Fruit fly (Drosophila melanogaster): ENCODE data around the gene Mtp.

DNA sequence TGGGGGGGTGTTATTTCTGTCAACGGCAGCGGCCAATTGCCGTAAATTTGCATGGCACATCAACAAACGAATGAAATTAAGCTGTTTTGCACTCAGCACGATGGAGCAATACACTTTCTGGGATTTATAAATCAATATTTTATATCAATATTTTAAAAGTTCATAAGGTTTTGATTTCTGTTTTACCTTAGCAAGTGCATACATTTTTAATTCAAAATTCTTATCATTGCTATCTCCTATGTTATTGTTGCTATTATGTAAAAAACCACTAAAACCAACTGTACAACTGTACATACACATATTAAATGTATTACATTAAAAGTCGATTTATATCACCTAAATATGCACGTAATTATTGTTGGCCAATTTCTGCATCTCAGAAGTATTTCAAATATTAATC, 18.1 kb upstream of the Mtp start:
- TF ChIP-seq h (optimal IDR thresholded peaks at IDR 0.05) (no peak), Sin3A (optimal IDR thresholded peaks at IDR 0.05) (no peak), ttk (optimal IDR thresholded peaks at IDR 0.05) (no peak), psq (optimal IDR thresholded peaks at IDR 0.05) (no peak), Myc (optimal IDR thresholded peaks at IDR 0.05) (no peak), insv (optimal IDR thresholded peaks at IDR 0.05) (no peak)
